Worm (Caenorhabditis elegans): ENCODE measurements around the gene scl-18.

DNA sequence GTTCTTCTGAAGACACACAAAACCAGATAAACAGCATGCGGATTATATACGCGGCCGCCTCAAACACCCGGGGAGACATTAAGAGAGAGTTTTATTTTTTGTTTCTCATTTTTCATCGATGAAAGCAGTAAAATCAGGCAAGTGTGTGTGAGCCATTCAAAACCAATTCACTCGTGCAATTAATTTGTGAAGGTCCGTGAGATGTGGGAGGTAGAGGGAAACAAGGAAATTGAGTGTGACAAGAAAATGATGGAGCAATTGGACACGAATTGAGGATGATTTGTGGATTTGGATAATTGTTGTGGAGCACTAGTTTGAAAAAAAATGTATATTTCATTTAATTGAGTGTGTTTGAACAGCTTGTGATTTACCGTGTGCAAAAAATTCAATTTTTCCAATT is 33.6 kb upstream of the scl-18 start:
- TF ChIP-seq athp-1 (tag; optimal IDR thresholded peaks at IDR 0.05) (no peak), dpl-1 (GFP tag; optimal IDR thresholded peaks at IDR 0.05) (no peak), C17E4.6 (GFP tag; IDR thresholded peaks at IDR 0.05) (no peak), tbp1 (GFP tag; optimal IDR thresholded peaks at IDR 0.05) (no peak), unc-62 (GFP tag; optimal IDR thresholded peaks at IDR 0.05) (no peak), unc-130 (GFP tag; optimal IDR thresholded peaks at IDR 0.05) (no peak), K12H6.12 (tag; optimal IDR thresholded peaks at IDR 0.05) (no peak), attf-5 (GFP tag; optimal IDR thresholded peaks at IDR 0.05) (no peak), F22D6.2 (tag; optimal IDR thresholded peaks at IDR 0.05) (no peak), tbx-9 (tag; optimal IDR thresholded peaks at IDR 0.05; ENCODE audit: borderline replicate concordance) (no peak), lin-26 (GFP tag; IDR thresholded peaks at IDR 0.05) (no peak), nfya-1 (tag; optimal IDR thresholded peaks at IDR 0.05; ENCODE audit: borderline replicate concordance, insufficient read depth) (no peak)

Measured in whole organism, young adult.